Fruit fly (Drosophila melanogaster) whole organism: ENCODE measurements around the gene Gyc89Da.

ENCODE experiments used
- CG8478 ChIP-seq: fragments of >200 bp; optimal IDR thresholded peaks from 2 replicates; lab custom pipeline; 2018; ENCODE audit warnings: inconsistent platforms
- Dll ChIP-seq: fragments of >200 bp; optimal IDR thresholded peaks from 2 replicates; lab custom pipeline; 2017
- EcR ChIP-seq, 2 experiments: fragments of >200 bp; optimal IDR thresholded peaks; 2 replicates each; lab custom pipeline; 2017; ENCODE audit warnings: missing biosample characterization in 2 of 2, missing genetic modification characterization in 2 of 2, missing genetic modification reagents in 2 of 2
- pan ChIP-seq: fragments of >200 bp; optimal IDR thresholded peaks from 2 replicates; lab custom pipeline; 2017
- psq ChIP-seq: fragments of >200 bp; optimal IDR thresholded peaks from 2 replicates; lab custom pipeline; 2017
- usp ChIP-seq: fragments of >200 bp; optimal IDR thresholded peaks from 2 replicates; lab custom pipeline; 2017; ENCODE audit warnings: missing biosample characterization, missing genetic modification characterization, mixed read lengths

- no peak for TF ChIP-seq CG8478 (lab: Kevin White, UChicago)
- TF ChIP-seq usp (GFP tag; lab: Kevin White, UChicago) = no peak
- no peak for TF ChIP-seq EcR (GFP tag; optimal IDR thresholded peaks at IDR 0.05; lab: Kevin White, UChicago)
- no peak for TF ChIP-seq psq
- no peak for TF ChIP-seq Dll (lab: Kevin White, UChicago)
- TF ChIP-seq pan = no peak
Measured at dm6 chr3R:16427520-16427919, 44.9 kb upstream of the Gyc89Da start.
